Worm (Caenorhabditis elegans) whole organism, midembryonic: ENCODE measurements around the gene nas-21.

Experiments used
- T22C8.4 ChIP-seq: fragments of 200-800 bp; sonication (Bioruptor generic); IDR thresholded peaks from 2 replicates; pipeline ENCODE4 v1.3.6; 2022; ENCODE audit warnings: missing genetic modification characterization, missing compliant biosample characterization
- cog-1 ChIP-seq: sonication (generic microtip); optimal IDR thresholded peaks from 2 replicates; lab custom pipeline; 2016; ENCODE audit warnings: missing genetic modification characterization, missing compliant biosample characterization
- tab-1 ChIP-seq: fragments of 200-800 bp; sonication (Bioruptor generic); IDR thresholded peaks from 2 replicates; pipeline ENCODE4 v1.3.6; 2022; ENCODE audit warnings: missing genetic modification characterization, missing compliant biosample characterization

- no peak for TF ChIP-seq T22C8.4 (GFP tag; lab: Robert Waterston, UW)
- no peak for TF ChIP-seq cog-1 (tag; lab: Kevin White, UChicago)
- TF ChIP-seq tab-1 (GFP tag; lab: Robert Waterston, UW): no peak
These were observed 34.0 kb downstream of the nas-21 start for ce11 chrV:11506347-11506746.
